Fruit fly (Drosophila melanogaster): Measurements from ENCODE around the gene Alg13.

Alg13 gene

dm6 chr3R:29138407-29138806 lies at the start of gene Alg13, which contains the start of gene superdeath:
Gene Alg13 (minus strand): TSS chr3R:29138573.
Gene superdeath (plus strand): TSS chr3R:29138662.
- TF ChIP-seq CTCF (optimal IDR thresholded peaks at IDR 0.05) (no peak), CG8478 (optimal IDR thresholded peaks at IDR 0.05) (no peak)

DNA sequence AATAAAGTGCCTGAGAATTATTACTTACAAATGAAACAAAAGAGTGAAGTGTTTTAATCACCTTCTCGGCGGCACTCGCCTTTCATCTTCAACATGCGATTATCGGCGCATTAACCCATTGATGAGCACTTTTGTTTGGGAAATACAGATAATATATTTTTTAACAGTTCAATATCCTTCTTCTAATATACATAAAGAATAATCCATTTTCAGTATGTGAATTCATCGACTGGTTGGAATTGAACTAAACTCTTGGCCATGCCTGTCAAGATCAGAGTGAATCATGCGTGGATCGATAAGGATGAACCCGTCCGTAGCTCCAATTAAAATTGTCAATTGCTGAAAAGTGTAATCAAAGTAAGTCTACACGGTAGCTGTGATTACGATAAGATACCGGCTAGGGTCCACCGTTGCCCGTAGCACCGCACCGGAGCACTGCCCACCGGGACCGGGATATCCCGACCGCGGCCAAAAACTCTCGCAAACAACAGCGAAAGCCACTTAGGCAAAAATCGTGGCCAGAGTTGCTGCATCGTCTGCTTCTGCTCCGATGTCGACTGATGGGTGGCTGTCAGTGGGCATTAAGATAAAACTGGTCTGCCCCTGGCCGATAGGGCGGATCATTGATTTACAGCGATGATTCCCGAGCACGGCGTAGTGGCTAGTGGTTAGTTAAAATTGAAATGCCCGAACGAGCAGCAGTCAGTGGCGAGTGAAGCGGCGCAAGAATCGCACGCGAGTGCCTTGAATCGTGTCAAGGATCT lies 26.7 kb upstream of the Alg13 start, which contains the start of gene CG11898:
Gene CG11898, plus strand, starts transcription at position 714 of the 764 bp plus-strand sequence.
- no peak for TF ChIP-seq CG8478 (optimal IDR thresholded peaks at IDR 0.05)
- no peak for TF ChIP-seq CTCF (optimal IDR thresholded peaks at IDR 0.05)

- TF ChIP-seq CG8478 (optimal IDR thresholded peaks at IDR 0.05) (no peak), CTCF (optimal IDR thresholded peaks at IDR 0.05) (no peak)
Measured at dm6 chr3R:29159620-29160019, 21.2 kb upstream of the Alg13 start.

DNA sequence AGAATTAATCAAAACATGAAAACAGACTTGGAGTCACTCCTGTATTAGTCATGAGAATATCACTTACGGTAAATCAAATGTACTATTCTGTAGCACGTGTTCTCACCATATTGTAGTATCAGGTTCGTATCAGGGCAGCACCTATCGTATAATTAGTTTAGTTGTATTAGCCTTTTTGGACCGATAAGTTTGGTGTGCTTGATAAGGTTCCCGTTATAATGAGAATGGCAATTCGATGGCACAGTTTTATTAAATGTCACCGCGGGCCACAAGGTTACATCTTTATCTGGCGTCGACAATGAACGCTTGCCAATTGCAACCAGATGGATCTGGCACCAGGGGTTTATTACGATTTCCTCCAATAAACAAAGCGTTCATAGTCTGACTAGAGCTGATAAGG lies 20.3 kb upstream of the Alg13 start:
- TF ChIP-seq CG8478 (optimal IDR thresholded peaks at IDR 0.05) (no peak), CTCF (optimal IDR thresholded peaks at IDR 0.05) (no peak)

- no peak for TF ChIP-seq CTCF (optimal IDR thresholded peaks at IDR 0.05)
- TF ChIP-seq CG8478 (optimal IDR thresholded peaks at IDR 0.05) = no peak
Measured at dm6 chr3R:29157418-29158398, 19.3 kb upstream of the Alg13 start, which contains the start of gene rdog. Gene rdog (plus strand): TSS chr3R:29158122.

DNA sequence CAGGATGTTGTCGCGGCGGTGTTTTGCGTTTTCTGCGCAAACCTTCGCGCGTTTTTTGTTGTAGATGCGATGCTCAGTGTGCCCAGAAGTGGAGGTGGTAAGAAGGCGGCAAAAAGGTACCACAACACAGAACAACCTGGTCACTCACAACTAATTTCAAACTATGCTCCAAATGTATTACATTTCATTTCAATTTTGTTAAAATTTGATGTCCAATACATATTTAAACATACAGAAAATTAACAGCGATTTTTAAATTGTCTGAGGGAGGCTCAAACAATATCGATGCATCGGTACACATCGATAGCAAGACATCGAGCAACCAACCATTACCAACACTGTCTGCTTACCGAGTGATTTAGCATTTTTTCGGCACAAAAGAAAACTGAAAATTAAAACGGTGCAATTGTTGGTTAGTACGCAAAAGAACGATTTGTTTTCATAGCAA lies 14.8 kb upstream of the Alg13 start, which contains the start of the genes Slbp and Rpn2:
Gene Slbp, minus strand, starts transcription at position 70 of the 448 bp plus-strand sequence.
Gene Rpn2, plus strand, starts transcription at position 328 of the 448 bp plus-strand sequence.
- no peak for TF ChIP-seq CG8478 (optimal IDR thresholded peaks at IDR 0.05)
- TF ChIP-seq CTCF (optimal IDR thresholded peaks at IDR 0.05) = no peak

dm6 chr3R:29151621-29152092 lies 13.3 kb upstream of the Alg13 start, which contains the start of gene eIF2D:
Gene eIF2D (minus strand): TSS chr3R:29151794.
- no peak for TF ChIP-seq CG8478 (optimal IDR thresholded peaks at IDR 0.05)
- TF ChIP-seq CTCF (optimal IDR thresholded peaks at IDR 0.05) = no peak

dm6 chr3R:29148072-29148471 lies 9.7 kb upstream of the Alg13 start, which contains the start of the genes CG11882 and Pglym78:
Gene CG11882 (minus strand): TSS chr3R:29148172.
Gene Pglym78 (plus strand): TSS chr3R:29148248.
- TF ChIP-seq CTCF (optimal IDR thresholded peaks at IDR 0.05) = peak; percentile 53 to 69
- TF ChIP-seq CG8478 (optimal IDR thresholded peaks at IDR 0.05) = no peak

dm6 chr3R:29146710-29147109 lies 8.3 kb upstream of the Alg13 start, which contains the start of gene CG14511:
Gene CG14511 (minus strand): TSS chr3R:29146893.
- no peak for TF ChIP-seq CTCF (optimal IDR thresholded peaks at IDR 0.05)
- no peak for TF ChIP-seq CG8478 (optimal IDR thresholded peaks at IDR 0.05)

- TF ChIP-seq CG8478 (optimal IDR thresholded peaks at IDR 0.05) = no peak
- TF ChIP-seq CTCF (optimal IDR thresholded peaks at IDR 0.05) = no peak
Measured at dm6 chr3R:29139767-29140755, 1.7 kb upstream of the Alg13 start.

- no peak for TF ChIP-seq CG8478 (optimal IDR thresholded peaks at IDR 0.05)
- TF ChIP-seq CTCF (optimal IDR thresholded peaks at IDR 0.05) = no peak
Measured at dm6 chr3R:29138961-29139527, 671 bp upstream of the Alg13 start.

dm6 chr3R:29130902-29131621 lies 7.3 kb downstream of the Alg13 start, which contains the start of the genes dgt6 and Vha100-1:
Gene dgt6 (minus strand): TSS chr3R:29130972.
Gene Vha100-1 (plus strand): TSS chr3R:29131193.
- TF ChIP-seq CTCF (optimal IDR thresholded peaks at IDR 0.05) (peak in 1 of 2 experiments; percentile 31), CG8478 (optimal IDR thresholded peaks at IDR 0.05) (no peak)
